Fruit fly (Drosophila melanogaster): Measurements from ENCODE around the gene MICU3.

dm6 chr3R:19838925-19839601 is 8.0 kb upstream of the MICU3 start:
- TF ChIP-seq CG12605 (GFP tag; IDR thresholded peaks at IDR 0.05) (no peak), gl (tag; optimal IDR thresholded peaks at IDR 0.05) (no peak), D1 (tag; optimal IDR thresholded peaks at IDR 0.05) (no peak), Pif1A (GFP tag; optimal IDR thresholded peaks at IDR 0.05) (no peak), CG17806 (tag; optimal IDR thresholded peaks at IDR 0.05) (no peak), CG14655 (GFP tag; optimal IDR thresholded peaks at IDR 0.05) (no peak), Snoo (tag; optimal IDR thresholded peaks at IDR 0.05) (no peak), rn (GFP tag; IDR thresholded peaks at IDR 0.05) (no peak), CG13204 (GFP tag; optimal IDR thresholded peaks at IDR 0.05) (no peak), CG8159 (tag; optimal IDR thresholded peaks at IDR 0.05) (no peak), CG9948 (tag; optimal IDR thresholded peaks at IDR 0.05) (no peak), CG8301 (tag; optimal IDR thresholded peaks at IDR 0.05) (no peak)

Data from whole organism, pupa.